Fruit fly (Drosophila melanogaster) whole organism, embryonic: Measurements from ENCODE around the gene Capa.

Experiments used
- Atf6 ChIP-seq: fragments of 200-800 bp; sonication (Bioruptor generic); IDR thresholded peaks from 2 replicates; pipeline ENCODE4 v1.3.6; 2022; ENCODE audit warnings: missing biosample characterization, missing genetic modification characterization
- CG10209 ChIP-seq: fragments of 200-800 bp; sonication (Bioruptor generic); optimal IDR thresholded peaks from 3 replicates; lab custom pipeline; 2017; ENCODE audit warnings: missing biosample characterization, mild to moderate bottlenecking, missing genetic modification characterization, missing genetic modification reagents
- CG11723 ChIP-seq: fragments of 200-800 bp; sonication (Bioruptor generic); optimal IDR thresholded peaks from 2 replicates; lab custom pipeline; 2017; ENCODE audit warnings: missing biosample characterization, mild to moderate bottlenecking, missing genetic modification characterization
- CG12659 ChIP-seq: fragments of 200-800 bp; sonication (Bioruptor generic); optimal IDR thresholded peaks from 3 replicates; lab custom pipeline; 2017; ENCODE audit warnings: mild to moderate bottlenecking, missing biosample characterization, missing genetic modification reagents, missing genetic modification characterization
- CG13894 ChIP-seq: fragments of 200-800 bp; sonication (Bioruptor generic); optimal IDR thresholded peaks from 3 replicates; lab custom pipeline; 2018; ENCODE audit warnings: missing biosample characterization, mild to moderate bottlenecking, missing genetic modification characterization, moderate library complexity
- CG15601 ChIP-seq: fragments of 200-800 bp; sonication (Bioruptor generic); optimal IDR thresholded peaks from 3 replicates; lab custom pipeline; 2019; ENCODE audit warnings: missing biosample characterization, mild to moderate bottlenecking, missing genetic modification characterization, moderate library complexity
- CG17568 ChIP-seq: fragments of 200-800 bp; sonication (Bioruptor generic); optimal IDR thresholded peaks from 2 replicates; lab custom pipeline; 2018; ENCODE audit warnings: missing biosample characterization, mild to moderate bottlenecking, missing genetic modification characterization, moderate library complexity
- CG18619 ChIP-seq: fragments of 200-800 bp; sonication (Bioruptor generic); optimal IDR thresholded peaks from 3 replicates; lab custom pipeline; 2017; ENCODE audit warnings: missing biosample characterization, mild to moderate bottlenecking, missing genetic modification characterization
- CG2120 ChIP-seq: fragments of 200-800 bp; sonication (Bioruptor generic); optimal IDR thresholded peaks from 3 replicates; lab custom pipeline; 2016; ENCODE audit warnings: missing biosample characterization, missing genetic modification characterization
- CG2202 ChIP-seq: fragments of 200-800 bp; sonication (Bioruptor generic); optimal IDR thresholded peaks from 2 replicates; lab custom pipeline; 2018; ENCODE audit warnings: missing biosample characterization, mild to moderate bottlenecking, missing genetic modification characterization
- CG31388 ChIP-seq: fragments of 200-800 bp; sonication (Bioruptor generic); optimal IDR thresholded peaks from 2 replicates; lab custom pipeline; 2016; ENCODE audit warnings: missing biosample characterization, missing genetic modification characterization
- CG8290 ChIP-seq, 3 experiments: fragments of 200-800 bp; sonication (Bioruptor generic); optimal IDR thresholded peaks; 2 replicates each; lab custom pipeline; 2016 to 2019; ENCODE audit warnings: missing biosample characterization in 3 of 3, missing genetic modification characterization in 3 of 3, mild to moderate bottlenecking in 2 of 3, moderate library complexity in 1 of 3
- CG8388 ChIP-seq: fragments of 200-800 bp; sonication (Bioruptor generic); optimal IDR thresholded peaks from 2 replicates; lab custom pipeline; 2019; ENCODE audit warnings: missing biosample characterization, mild to moderate bottlenecking, missing genetic modification characterization, moderate library complexity
- CG9797 ChIP-seq: fragments of 200-800 bp; sonication (Bioruptor generic); optimal IDR thresholded peaks from 3 replicates; lab custom pipeline; 2018; ENCODE audit warnings: missing biosample characterization, mild to moderate bottlenecking, missing genetic modification characterization
- CoRest ChIP-seq: fragments of 200-800 bp; sonication (Bioruptor generic); optimal IDR thresholded peaks from 3 replicates; lab custom pipeline; 2018; ENCODE audit warnings: missing biosample characterization, mild to moderate bottlenecking, missing genetic modification characterization, moderate library complexity
- CrebB ChIP-seq: fragments of 200-800 bp; sonication (Bioruptor generic); optimal IDR thresholded peaks from 3 replicates; lab custom pipeline; 2018; ENCODE audit warnings: missing biosample characterization, mild to moderate bottlenecking, missing genetic modification characterization
- HHEX ChIP-seq: fragments of 200-800 bp; sonication (Bioruptor generic); optimal IDR thresholded peaks from 3 replicates; lab custom pipeline; 2017; ENCODE audit warnings: missing biosample characterization, mild to moderate bottlenecking, missing genetic modification characterization, missing genetic modification reagents
- Hr3 ChIP-seq: fragments of 200-800 bp; sonication (Bioruptor generic); optimal IDR thresholded peaks from 3 replicates; lab custom pipeline; 2016; ENCODE audit warnings: missing biosample characterization, missing genetic modification characterization
- Hr78 ChIP-seq, 2 experiments: fragments of 200-800 bp in 1 of 2; fragments of >200 bp in 1 of 2; sonication (Bioruptor generic) in 1 of 2; optimal IDR thresholded peaks; 2 replicates each; lab custom pipeline; 2017 to 2019; ENCODE audit warnings: missing biosample characterization in 2 of 2, missing genetic modification characterization in 2 of 2, mild to moderate bottlenecking in 1 of 2, moderate library complexity in 1 of 2
- Med ChIP-seq: fragments of 200-800 bp; sonication (Bioruptor generic); peaks from one replicate; lab custom pipeline; 2016; ENCODE audit warnings: missing biosample characterization, missing genetic modification characterization, mild to moderate bottlenecking, inconsistent platforms, moderate library complexity
- Meics ChIP-seq: fragments of 200-800 bp; sonication (Bioruptor generic); optimal IDR thresholded peaks from 2 replicates; lab custom pipeline; 2017; ENCODE audit warnings: missing biosample characterization, mild to moderate bottlenecking, missing genetic modification characterization
- NK7.1 ChIP-seq: fragments of 200-800 bp; sonication (Bioruptor generic); optimal IDR thresholded peaks from 3 replicates; lab custom pipeline; 2016; ENCODE audit warnings: missing biosample characterization, missing genetic modification characterization
- Pdp1 ChIP-seq, 2 experiments: fragments of 200-800 bp; sonication (Bioruptor generic); optimal IDR thresholded peaks; 3 replicates each; lab custom pipeline; 2016; ENCODE audit warnings: missing biosample characterization in 2 of 2, missing genetic modification characterization in 2 of 2, mild to moderate bottlenecking in 1 of 2, moderate library complexity in 1 of 2
- Side ChIP-seq: fragments of 200-800 bp; sonication (Bioruptor generic); optimal IDR thresholded peaks from 2 replicates; lab custom pipeline; 2016; ENCODE audit warnings: missing biosample characterization, missing genetic modification characterization
- Sin3A ChIP-seq: fragments of >200 bp; optimal IDR thresholded peaks from 2 replicates; lab custom pipeline; 2018
- bab2 ChIP-seq: fragments of 200-800 bp; sonication (Bioruptor generic); optimal IDR thresholded peaks from 2 replicates; lab custom pipeline; 2016; ENCODE audit warnings: missing biosample characterization, missing genetic modification characterization
- caup ChIP-seq: fragments of 200-800 bp; sonication (Bioruptor generic); optimal IDR thresholded peaks from 3 replicates; lab custom pipeline; 2017; ENCODE audit warnings: missing biosample characterization, mild to moderate bottlenecking, missing genetic modification characterization, moderate library complexity; ENCODE audit not compliant: severe bottlenecking
- cwo ChIP-seq: fragments of 200-800 bp; sonication (Bioruptor generic); optimal IDR thresholded peaks from 3 replicates; lab custom pipeline; 2017; ENCODE audit warnings: missing biosample characterization, missing genetic modification characterization, mild to moderate bottlenecking, moderate library complexity, missing genetic modification reagents
- eyg ChIP-seq: fragments of 200-800 bp; sonication (Bioruptor generic); optimal IDR thresholded peaks from 3 replicates; lab custom pipeline; 2016; ENCODE audit warnings: missing biosample characterization, missing genetic modification characterization
- her ChIP-seq: fragments of 200-800 bp; sonication (Bioruptor generic); optimal IDR thresholded peaks from 2 replicates; lab custom pipeline; 2016; ENCODE audit warnings: missing biosample characterization, missing genetic modification characterization
- hkb ChIP-seq, 2 experiments: fragments of 200-800 bp in 1 of 2; fragments of >200 bp in 1 of 2; sonication (Bioruptor generic) in 1 of 2; IDR thresholded peaks in 1 of 2; optimal IDR thresholded peaks in 1 of 2; 2 replicates each; pipeline versions ENCODE4 v1.3.6 to Lab custom; 2017 to 2022; ENCODE audit warnings: missing biosample characterization in 1 of 2, missing genetic modification characterization in 1 of 2
- nau ChIP-seq: fragments of 200-800 bp; sonication (Bioruptor generic); optimal IDR thresholded peaks from 3 replicates; lab custom pipeline; 2017; ENCODE audit warnings: missing biosample characterization, mild to moderate bottlenecking, missing genetic modification characterization, missing genetic modification reagents
- odd ChIP-seq: fragments of 200-800 bp; sonication (Bioruptor generic); optimal IDR thresholded peaks from 2 replicates; lab custom pipeline; 2017; ENCODE audit warnings: missing biosample characterization, mild to moderate bottlenecking, missing genetic modification characterization
- onecut ChIP-seq: fragments of 200-800 bp; sonication (Bioruptor generic); IDR thresholded peaks from 2 replicates; pipeline ENCODE4 v1.3.6; 2022; ENCODE audit warnings: missing biosample characterization, missing genetic modification characterization
- org-1 ChIP-seq: fragments of 200-800 bp; sonication (Bioruptor generic); optimal IDR thresholded peaks from 2 replicates; lab custom pipeline; 2017; ENCODE audit warnings: missing biosample characterization, missing genetic modification characterization
- sd ChIP-seq: fragments of 200-800 bp; sonication (Bioruptor generic); optimal IDR thresholded peaks from 3 replicates; lab custom pipeline; 2018; ENCODE audit warnings: missing biosample characterization, mild to moderate bottlenecking, missing genetic modification characterization, moderate library complexity
- shn ChIP-seq: fragments of 200-800 bp; sonication (Bioruptor generic); optimal IDR thresholded peaks from 3 replicates; lab custom pipeline; 2016; ENCODE audit warnings: missing biosample characterization, missing genetic modification characterization
- sisA ChIP-seq: fragments of 200-800 bp; sonication (Bioruptor generic); IDR thresholded peaks from 2 replicates; pipeline ENCODE4 v1.3.6; 2022; ENCODE audit warnings: missing biosample characterization, missing genetic modification characterization
- sob ChIP-seq: fragments of 200-800 bp; sonication (Bioruptor generic); IDR thresholded peaks from 2 replicates; pipeline ENCODE4 v1.3.6; 2022; ENCODE audit warnings: missing biosample characterization, missing genetic modification characterization
- twi ChIP-seq: fragments of 200-800 bp; optimal IDR thresholded peaks from 2 replicates; lab custom pipeline; 2019; ENCODE audit warnings: missing biosample characterization, mild to moderate bottlenecking, missing genetic modification characterization, moderate library complexity

Gene Capa

dm6 chr3R:29891183-29891582 lies 23.0 kb downstream of the Capa start (continued):
- peak; percentile 17 for TF ChIP-seq CG17568 (GFP tag; lab: Kevin White, UChicago)
- no peak for TF ChIP-seq CG9797 (GFP tag; lab: Kevin White, UChicago)
- no peak for TF ChIP-seq twi
- peak; percentile 1 for TF ChIP-seq eyg (GFP tag; lab: Kevin White, UChicago)
- no peak; the same call in 1 of the 2 replicates for TF ChIP-seq onecut (GFP tag; lab: Robert Waterston, UW)
- TF ChIP-seq CG15601 = peak; percentile 34
- TF ChIP-seq CG8290 (GFP tag; optimal IDR thresholded peaks at IDR 0.05; lab: Kevin White, UChicago) = peak; percentile 6
- peak in 1 of 2 experiments; percentile 77 for TF ChIP-seq CG8290 (tag; optimal IDR thresholded peaks at IDR 0.05; lab: Kevin White, UChicago)
- TF ChIP-seq CG11723 (GFP tag; lab: Kevin White, UChicago) = peak; percentile 22
- TF ChIP-seq hkb (optimal IDR thresholded peaks at IDR 0.05; lab: Kevin White, UChicago) = no peak
- TF ChIP-seq hkb (GFP tag; IDR thresholded peaks at IDR 0.05; lab: Robert Waterston, UW) = 0 out of 2 replicates have a peak, but pooled peaks have one; percentile 14
- no peak for TF ChIP-seq Hr78 (GFP tag; optimal IDR thresholded peaks at IDR 0.05; lab: Kevin White, UChicago)
- peak; percentile 38; the same call in 1 of the 2 replicates for TF ChIP-seq Atf6
- TF ChIP-seq CG13894 (tag; lab: Kevin White, UChicago) = peak; percentile 31
- TF ChIP-seq Hr3 = no peak
- TF ChIP-seq sd (tag; lab: Kevin White, UChicago) = peak; percentile 9
- peak; percentile 39 for TF ChIP-seq HHEX (GFP tag; lab: Kevin White, UChicago)
- peak; percentile 32 for TF ChIP-seq her (GFP tag; lab: Kevin White, UChicago)
- TF ChIP-seq cwo = peak; percentile 11
- TF ChIP-seq Sin3A = no peak
- TF ChIP-seq CG12659 (GFP tag; lab: Kevin White, UChicago) = peak; percentile 26
- peak; percentile 1 for TF ChIP-seq CG2202 (tag; lab: Kevin White, UChicago)
- TF ChIP-seq Side (GFP tag; lab: Kevin White, UChicago) = peak; percentile 25
- TF ChIP-seq CG18619 (GFP tag; lab: Kevin White, UChicago) = peak; percentile 1
- TF ChIP-seq CrebB (tag; lab: Kevin White, UChicago) = peak; percentile 32
- TF ChIP-seq sob (GFP tag; lab: Robert Waterston, UW) = peak; percentile 41; the same call in 1 of the 2 replicates
- no peak for TF ChIP-seq CG8388 (GFP tag; lab: Kevin White, UChicago)
- peak; percentile 7 for TF ChIP-seq bab2 (GFP tag; lab: Kevin White, UChicago)
- TF ChIP-seq sisA (GFP tag; lab: Robert Waterston, UW) = no peak
- peak; percentile 2 for TF ChIP-seq CoRest (tag; lab: Kevin White, UChicago)
- peak; percentile 11 for TF ChIP-seq NK7.1 (GFP tag; lab: Kevin White, UChicago)
- TF ChIP-seq nau (GFP tag; lab: Kevin White, UChicago) = peak; percentile 26
- no peak for TF ChIP-seq CG31388 (GFP tag; lab: Kevin White, UChicago)
- peak; percentile 42 for TF ChIP-seq odd (GFP tag; lab: Kevin White, UChicago)
- TF ChIP-seq Pdp1 (GFP tag; optimal IDR thresholded peaks at IDR 0.05; lab: Kevin White, UChicago) = peak in 1 of 2 experiments; percentile 20
- TF ChIP-seq Meics = peak; percentile 46
- peak; percentile 92 for TF ChIP-seq Med (GFP tag; lab: Kevin White, UChicago)
- TF ChIP-seq caup (GFP tag; lab: Kevin White, UChicago) = peak; percentile 60
- peak; percentile 2 for TF ChIP-seq shn (GFP tag; lab: Kevin White, UChicago)
- TF ChIP-seq CG10209 = peak; percentile 55
- peak; percentile 48 for TF ChIP-seq CG2120 (GFP tag; lab: Kevin White, UChicago)
- TF ChIP-seq org-1 = peak; percentile 44
